Worm (Caenorhabditis elegans) whole organism, young adult: ENCODE data around the gene T02B11.8.

Experiments
- B0336.3 ChIP-seq: fragments of 200-800 bp; sonication (Bioruptor generic); IDR thresholded peaks from 2 replicates; pipeline ENCODE4 v1.3.6; 2022; ENCODE audit warnings: missing genetic modification characterization, missing compliant biosample characterization
- F55B11.4 ChIP-seq: sonication (generic microtip); optimal IDR thresholded peaks from 2 replicates; lab custom pipeline; 2016; ENCODE audit warnings: missing compliant biosample characterization, missing genetic modification characterization, borderline replicate concordance; ENCODE audit not compliant: insufficient read depth
- K12H6.12 ChIP-seq: fragments of 200-800 bp; sonication (Bioruptor generic); optimal IDR thresholded peaks from 2 replicates; lab custom pipeline; 2018; ENCODE audit warnings: mild to moderate bottlenecking, missing genetic modification characterization, missing compliant biosample characterization
- T07F8.4 ChIP-seq: sonication (generic microtip); optimal IDR thresholded peaks from 2 replicates; lab custom pipeline; 2016; ENCODE audit warnings: mild to moderate bottlenecking, missing genetic modification characterization, moderate library complexity, missing compliant biosample characterization
- Y95B8A.8 ChIP-seq: fragments of 200-800 bp; sonication (Bioruptor generic); IDR thresholded peaks from 2 replicates; pipeline ENCODE4 v1.3.6; 2022; ENCODE audit warnings: missing genetic modification reagents, missing genetic modification characterization, missing compliant biosample characterization
- ZK185.1 ChIP-seq: sonication (generic microtip); optimal IDR thresholded peaks from 2 replicates; lab custom pipeline; 2016; ENCODE audit warnings: mild to moderate bottlenecking, missing genetic modification characterization, missing compliant biosample characterization; ENCODE audit not compliant: poor library complexity, severe bottlenecking
- bed-1 ChIP-seq: fragments of 200-800 bp; sonication (Bioruptor generic); IDR thresholded peaks from 2 replicates; pipeline ENCODE4 v1.3.6; 2022; ENCODE audit warnings: missing genetic modification reagents, missing genetic modification characterization, missing compliant biosample characterization
- bed-2 ChIP-seq: fragments of 200-800 bp; sonication (Bioruptor generic); IDR thresholded peaks from 2 replicates; pipeline ENCODE4 v1.3.6; 2022; ENCODE audit warnings: missing genetic modification reagents, missing genetic modification characterization, missing compliant biosample characterization
- ccch-3 ChIP-seq: fragments of 200-800 bp; sonication (Bioruptor generic); optimal IDR thresholded peaks from 2 replicates; lab custom pipeline; 2018; ENCODE audit warnings: mild to moderate bottlenecking, missing genetic modification characterization, missing compliant biosample characterization
- cebp-1 ChIP-seq, 2 experiments: fragments of 200-800 bp in 1 of 2; sonication (Bioruptor generic) in 1 of 2; sonication (generic microtip) in 1 of 2; IDR thresholded peaks in 1 of 2; optimal IDR thresholded peaks in 1 of 2; 2 replicates each; pipeline versions ENCODE4 v1.3.6 to Lab custom; 2017 to 2022; ENCODE audit warnings: missing compliant biosample characterization in 2 of 2, missing genetic modification characterization in 2 of 2, mild to moderate bottlenecking in 1 of 2, missing genetic modification reagents in 1 of 2, moderate library complexity in 1 of 2
- ceh-79 ChIP-seq: sonication (generic microtip); optimal IDR thresholded peaks from 2 replicates; lab custom pipeline; 2017; ENCODE audit warnings: mild to moderate bottlenecking, missing genetic modification characterization, missing compliant biosample characterization
- dpff-1 ChIP-seq: sonication (generic microtip); optimal IDR thresholded peaks from 2 replicates; lab custom pipeline; 2017; ENCODE audit warnings: mild to moderate bottlenecking, missing genetic modification characterization, missing compliant biosample characterization
- efl-1 ChIP-seq: fragments of 150-350 bp; optimal IDR thresholded peaks from 2 replicates; lab custom pipeline; 2014; ENCODE audit warnings: missing biosample characterization, missing genetic modification reagents, missing genetic modification characterization
- egl-44 ChIP-seq: fragments of 200-800 bp; sonication (Bioruptor generic); IDR thresholded peaks from 2 replicates; pipeline ENCODE4 v1.3.6; 2022; ENCODE audit warnings: missing genetic modification reagents, missing genetic modification characterization, missing compliant biosample characterization
- egrh-3 ChIP-seq: fragments of 200-800 bp; sonication (Bioruptor generic); IDR thresholded peaks from 2 replicates; pipeline ENCODE4 v1.3.6; 2022; ENCODE audit warnings: missing genetic modification reagents, missing genetic modification characterization, missing compliant biosample characterization
- ets-4 ChIP-seq: fragments of 200-800 bp; sonication (Bioruptor generic); optimal IDR thresholded peaks from 2 replicates; lab custom pipeline; 2018; ENCODE audit warnings: mild to moderate bottlenecking, missing genetic modification characterization, missing compliant biosample characterization
- gei-17 ChIP-seq: fragments of 200-800 bp; sonication (Bioruptor generic); optimal IDR thresholded peaks from 2 replicates; lab custom pipeline; 2018; ENCODE audit warnings: mild to moderate bottlenecking, missing genetic modification characterization, missing compliant biosample characterization
- hmg-1.2 ChIP-seq: fragments of 200-800 bp; sonication (Bioruptor generic); IDR thresholded peaks from 2 replicates; pipeline ENCODE4 v1.3.6; 2022; ENCODE audit warnings: missing genetic modification reagents, missing genetic modification characterization, missing compliant biosample characterization
- hrde-1 ChIP-seq: sonication (generic microtip); optimal IDR thresholded peaks from 2 replicates; lab custom pipeline; 2016; ENCODE audit warnings: missing genetic modification characterization, mild to moderate bottlenecking, missing compliant biosample characterization, moderate library complexity, missing genotype, missing genetic modification reagents, borderline replicate concordance
- hsf-1 ChIP-seq: fragments of 200-800 bp; sonication (Bioruptor generic); IDR thresholded peaks from 2 replicates; pipeline ENCODE4 v1.3.6; 2022; ENCODE audit warnings: missing genetic modification reagents, missing genetic modification characterization, missing compliant biosample characterization
- lin-26 ChIP-seq: fragments of 200-800 bp; sonication (Bioruptor generic); IDR thresholded peaks from 2 replicates; pipeline ENCODE4 v1.3.6; 2022; ENCODE audit warnings: missing genetic modification reagents, missing genetic modification characterization, missing compliant biosample characterization
- lin-35 ChIP-seq, 3 experiments: fragments of 150-350 bp in 2 of 3; sonication (generic microtip) in 1 of 3; optimal IDR thresholded peaks; 2 replicates each; lab custom pipeline; 2014 to 2018; ENCODE audit warnings: missing biosample characterization in 3 of 3, missing genetic modification characterization in 3 of 3, missing genetic modification reagents in 3 of 3
- lin-40 ChIP-seq: sonication (generic microtip); optimal IDR thresholded peaks from 2 replicates; lab custom pipeline; 2016; ENCODE audit warnings: missing genetic modification characterization, mild to moderate bottlenecking, missing compliant biosample characterization, missing genotype, missing genetic modification reagents
- lsy-27 ChIP-seq: sonication (generic microtip); optimal IDR thresholded peaks from 2 replicates; lab custom pipeline; 2017; ENCODE audit warnings: missing genetic modification characterization, mild to moderate bottlenecking, missing compliant biosample characterization, antibody characterized with exemption, missing genotype, borderline replicate concordance; ENCODE audit not compliant: insufficient read depth
- madf-6 ChIP-seq: fragments of 200-800 bp; sonication (Bioruptor generic); IDR thresholded peaks from 2 replicates; pipeline ENCODE4 v1.3.6; 2022; ENCODE audit warnings: missing genetic modification reagents, missing genetic modification characterization, missing compliant biosample characterization
- madf-8 ChIP-seq: fragments of 200-800 bp; sonication (Bioruptor generic); conservative IDR thresholded peaks from 2 replicates; pipeline ENCODE4 v1.3.6; 2022; ENCODE audit warnings: missing genetic modification reagents, missing genetic modification characterization, missing compliant biosample characterization
- mcd-1 ChIP-seq: fragments of 200-800 bp; sonication (Bioruptor generic); IDR thresholded peaks from 2 replicates; pipeline ENCODE4 v1.3.6; 2022; ENCODE audit warnings: missing genetic modification reagents, missing genetic modification characterization, missing compliant biosample characterization
- mes-4 ChIP-seq: sonication (generic microtip); optimal IDR thresholded peaks from 2 replicates; lab custom pipeline; 2016; ENCODE audit warnings: missing genotype, missing genetic modification characterization, missing compliant biosample characterization
- nfya-1 ChIP-seq: sonication (generic microtip); optimal IDR thresholded peaks from 2 replicates; lab custom pipeline; 2017; ENCODE audit warnings: antibody characterized with exemption, missing compliant biosample characterization, missing genetic modification characterization, borderline replicate concordance; ENCODE audit not compliant: insufficient read depth
- nhr-120 ChIP-seq: fragments of 200-800 bp; sonication (Bioruptor generic); IDR thresholded peaks from 2 replicates; pipeline ENCODE4 v1.3.6; 2022; ENCODE audit warnings: missing genetic modification characterization, missing compliant biosample characterization
- nhr-179 ChIP-seq: sonication (generic microtip); optimal IDR thresholded peaks from 2 replicates; lab custom pipeline; 2016; ENCODE audit warnings: mild to moderate bottlenecking, missing genetic modification characterization, missing compliant biosample characterization
- nhr-90 ChIP-seq: sonication (generic microtip); optimal IDR thresholded peaks from 2 replicates; lab custom pipeline; 2016; ENCODE audit warnings: missing genotype, mild to moderate bottlenecking, missing genetic modification characterization, missing compliant biosample characterization
- rec-8 ChIP-seq, 2 experiments: sonication (generic microtip); optimal IDR thresholded peaks; 2 replicates each; lab custom pipeline; 2016; ENCODE audit warnings: mild to moderate bottlenecking in 2 of 2, missing genetic modification characterization in 2 of 2, missing genetic modification reagents in 2 of 2, missing genotype in 2 of 2, missing biosample characterization in 1 of 2, missing compliant biosample characterization in 1 of 2, moderate library complexity in 1 of 2
- rpc-1 ChIP-seq, 2 experiments: fragments of 150-350 bp in 1 of 2; sonication (generic microtip) in 1 of 2; optimal IDR thresholded peaks; 2 replicates each; lab custom pipeline; 2014 to 2018; ENCODE audit warnings: missing biosample characterization in 1 of 2, missing genetic modification characterization in 1 of 2, missing genetic modification reagents in 1 of 2, missing genotype in 1 of 2
- snpc-1.1 ChIP-seq: sonication (generic microtip); optimal IDR thresholded peaks from 2 replicates; lab custom pipeline; 2017; ENCODE audit warnings: missing genetic modification characterization, mild to moderate bottlenecking, missing compliant biosample characterization, antibody characterized with exemption, moderate library complexity, missing genotype, missing genetic modification reagents; ENCODE audit not compliant: insufficient read depth
- snpc-1.3 ChIP-seq: sonication (generic microtip); optimal IDR thresholded peaks from 2 replicates; lab custom pipeline; 2017; ENCODE audit warnings: missing genetic modification characterization, mild to moderate bottlenecking, missing compliant biosample characterization, antibody characterized with exemption, moderate library complexity, missing genotype, missing genetic modification reagents; ENCODE audit not compliant: insufficient read depth
- snpc-3.4 ChIP-seq: sonication (generic microtip); optimal IDR thresholded peaks from 2 replicates; lab custom pipeline; 2017; ENCODE audit warnings: missing genetic modification characterization, mild to moderate bottlenecking, missing compliant biosample characterization, antibody characterized with exemption, moderate library complexity, missing genotype, missing genetic modification reagents
- tbp1 ChIP-seq: fragments of 200-800 bp; sonication (Bioruptor generic); optimal IDR thresholded peaks from 2 replicates; lab custom pipeline; 2018; ENCODE audit warnings: mild to moderate bottlenecking, missing genetic modification characterization, missing compliant biosample characterization
- tbx-9 ChIP-seq: sonication (generic microtip); optimal IDR thresholded peaks from 2 replicates; lab custom pipeline; 2016; ENCODE audit warnings: borderline replicate concordance, missing genetic modification characterization, inconsistent platforms, missing compliant biosample characterization
- unc-62 ChIP-seq: fragments of 150-350 bp; optimal IDR thresholded peaks from 2 replicates; lab custom pipeline; 2014; ENCODE audit warnings: missing biosample characterization, missing genetic modification reagents, missing genetic modification characterization
- xnd-1 ChIP-seq: sonication (generic microtip); optimal IDR thresholded peaks from 2 replicates; lab custom pipeline; 2016; ENCODE audit warnings: missing genotype, missing genetic modification reagents, missing genetic modification characterization, missing compliant biosample characterization
- ztf-25 ChIP-seq: fragments of 200-800 bp; sonication (Bioruptor generic); IDR thresholded peaks from 2 replicates; pipeline ENCODE4 v1.3.6; 2022; ENCODE audit warnings: missing genetic modification reagents, missing genetic modification characterization, missing compliant biosample characterization
- ztf-26 ChIP-seq: sonication (generic microtip); optimal IDR thresholded peaks from 2 replicates; lab custom pipeline; 2017; ENCODE audit warnings: missing genetic modification characterization, missing compliant biosample characterization
- ztf-3 ChIP-seq: fragments of 200-800 bp; sonication (Bioruptor generic); optimal IDR thresholded peaks from 2 replicates; lab custom pipeline; 2018; ENCODE audit warnings: mild to moderate bottlenecking, missing genetic modification characterization, missing compliant biosample characterization
- ztf-6 ChIP-seq: fragments of 200-800 bp; sonication (Bioruptor generic); IDR thresholded peaks from 2 replicates; pipeline ENCODE4 v1.3.6; 2022; ENCODE audit warnings: missing genetic modification reagents, missing genetic modification characterization, missing compliant biosample characterization

The T02B11.8 gene

ce11 chrV:858841-859456, 19.5 kb downstream of the T02B11.8 start (continued):
- TF ChIP-seq ztf-6 (GFP tag; lab: Robert Waterston, UW) (0 out of 2 replicates have a peak, but pooled peaks have one; percentile 51), B0336.3 (GFP tag; lab: Robert Waterston, UW) (no peak), tbx-9 (tag; lab: Kevin White, UChicago) (no peak), ztf-3 (GFP tag; lab: Kevin White, UChicago) (no peak), gei-17 (GFP tag; lab: Kevin White, UChicago) (no peak), nhr-179 (no peak), nfya-1 (tag; lab: Kevin White, UChicago) (no peak), hrde-1 (tag; lab: Kevin White, UChicago) (no peak), dpff-1 (no peak), ets-4 (GFP tag; lab: Kevin White, UChicago) (no peak), lin-35 (GFP tag; optimal IDR thresholded peaks at IDR 0.05; lab: Kevin White, UChicago) (no peak), tbp1 (GFP tag; lab: Kevin White, UChicago) (peak; percentile 79), Y95B8A.8 (GFP tag; lab: Robert Waterston, UW) (no peak), nhr-90 (tag; lab: Kevin White, UChicago) (no peak), ztf-25 (no peak), ccch-3 (GFP tag; lab: Kevin White, UChicago) (no peak), xnd-1 (tag; lab: Kevin White, UChicago) (peak; percentile 32), mcd-1 (GFP tag; lab: Robert Waterston, UW) (peak; percentile 69), lsy-27 (tag; lab: Kevin White, UChicago) (no peak), nhr-120 (GFP tag; lab: Robert Waterston, UW) (no peak), lin-40 (tag; lab: Kevin White, UChicago) (no peak), egrh-3 (GFP tag; lab: Robert Waterston, UW) (no peak), snpc-1.3 (tag; lab: Kevin White, UChicago) (no peak), cebp-1 (GFP tag; IDR thresholded peaks at IDR 0.05; lab: Robert Waterston, UW) (no peak), cebp-1 (tag; optimal IDR thresholded peaks at IDR 0.05; lab: Kevin White, UChicago) (no peak), madf-6 (GFP tag; lab: Robert Waterston, UW) (peak; percentile 81), ceh-79 (tag; lab: Kevin White, UChicago) (no peak), efl-1 (GFP tag; lab: Kevin White, UChicago) (no peak), unc-62 (GFP tag; lab: Kevin White, UChicago) (no peak), madf-8 (GFP tag; lab: Robert Waterston, UW) (peak; percentile 54), snpc-3.4 (peak; percentile 86), K12H6.12 (tag; lab: Kevin White, UChicago) (no peak), bed-1 (GFP tag; lab: Robert Waterston, UW) (no peak), snpc-1.1 (tag; lab: Kevin White, UChicago) (peak; percentile 90), egl-44 (GFP tag; lab: Robert Waterston, UW) (0 out of 2 replicates have a peak, but pooled peaks have one; percentile 36), rpc-1 (optimal IDR thresholded peaks at IDR 0.05; lab: Kevin White, UChicago) (peak; percentile 54), rpc-1 (tag; optimal IDR thresholded peaks at IDR 0.05; lab: Kevin White, UChicago) (peak; percentile 74), T07F8.4 (no peak), rec-8 (tag; optimal IDR thresholded peaks at IDR 0.05; lab: Kevin White, UChicago) (no peak), bed-2 (GFP tag; lab: Robert Waterston, UW) (no peak), ztf-26 (tag; lab: Kevin White, UChicago) (no peak), hsf-1 (GFP tag; lab: Robert Waterston, UW) (peak; percentile 66; the same call in 1 of the 2 replicates), mes-4 (no peak), lin-26 (GFP tag; lab: Robert Waterston, UW) (peak; percentile 83), hmg-1.2 (GFP tag; lab: Robert Waterston, UW) (peak; percentile 98), F55B11.4 (tag; lab: Kevin White, UChicago) (no peak), ZK185.1 (tag; lab: Kevin White, UChicago) (no peak)
